Worm (Caenorhabditis elegans) whole organism, L4 larva: ENCODE measurements around the gene lgc-26.

Experiments
- ama-1 ChIP-seq: fragments of 150-350 bp; optimal IDR thresholded peaks from 2 replicates; lab custom pipeline; 2014; ENCODE audit warnings: inconsistent platforms, mixed read lengths
- gei-8 ChIP-seq: fragments of 200-800 bp; sonication (Bioruptor generic); optimal IDR thresholded peaks from 2 replicates; lab custom pipeline; 2018; ENCODE audit warnings: mild to moderate bottlenecking, missing genetic modification characterization, missing compliant biosample characterization
- hlh-30 ChIP-seq: sonication (generic microtip); optimal IDR thresholded peaks from 2 replicates; lab custom pipeline; 2017; ENCODE audit warnings: antibody characterized with exemption, mild to moderate bottlenecking, missing genetic modification characterization, missing compliant biosample characterization; ENCODE audit not compliant: insufficient read depth
- lin-13 ChIP-seq: fragments of 150-350 bp; optimal IDR thresholded peaks from 2 replicates; lab custom pipeline; 2014; ENCODE audit warnings: missing biosample characterization, missing genetic modification reagents, missing genetic modification characterization
- lin-39 ChIP-seq: fragments of 150-350 bp; optimal IDR thresholded peaks from 2 replicates; lab custom pipeline; 2014; ENCODE audit warnings: missing biosample characterization, missing genetic modification reagents, missing genetic modification characterization
- lir-3 ChIP-seq: sonication (generic microtip); optimal IDR thresholded peaks from 2 replicates; lab custom pipeline; 2016; ENCODE audit warnings: mild to moderate bottlenecking, missing genetic modification characterization, missing compliant biosample characterization
- madf-9 ChIP-seq: fragments of 200-800 bp; sonication (Bioruptor generic); conservative IDR thresholded peaks from 2 replicates; pipeline ENCODE4 v1.3.6; 2022; ENCODE audit warnings: missing genetic modification reagents, missing genetic modification characterization, missing compliant biosample characterization
- nhr-10 ChIP-seq: fragments of 150-350 bp; optimal IDR thresholded peaks from 2 replicates; lab custom pipeline; 2014; ENCODE audit warnings: missing biosample characterization, missing genetic modification characterization
- nhr-102 ChIP-seq: sonication (generic microtip); optimal IDR thresholded peaks from 2 replicates; lab custom pipeline; 2016; ENCODE audit warnings: mild to moderate bottlenecking, missing genetic modification characterization, moderate library complexity, missing compliant biosample characterization
- nhr-11 ChIP-seq: fragments of 150-350 bp; optimal IDR thresholded peaks from 2 replicates; lab custom pipeline; 2014; ENCODE audit warnings: missing biosample characterization, missing genetic modification characterization
- nhr-237 ChIP-seq: sonication (generic microtip); optimal IDR thresholded peaks from 2 replicates; lab custom pipeline; 2017; ENCODE audit warnings: missing biosample characterization, missing genetic modification characterization
- unc-62 ChIP-seq, 3 experiments: fragments of 150-350 bp in 1 of 3; sonication (generic microtip); optimal IDR thresholded peaks in 2 of 3; peaks in 1 of 3; 1 replicate in 1 of 3; 2 replicates in 2 of 3; lab custom pipeline; 2014 to 2017; ENCODE audit warnings: missing biosample characterization in 3 of 3, missing genetic modification characterization in 3 of 3, missing genetic modification reagents in 3 of 3, missing genotype in 1 of 3
- ztf-11 ChIP-seq: fragments of 150-350 bp; optimal IDR thresholded peaks from 2 replicates; lab custom pipeline; 2014; ENCODE audit warnings: missing biosample characterization, missing genetic modification characterization

DNA sequence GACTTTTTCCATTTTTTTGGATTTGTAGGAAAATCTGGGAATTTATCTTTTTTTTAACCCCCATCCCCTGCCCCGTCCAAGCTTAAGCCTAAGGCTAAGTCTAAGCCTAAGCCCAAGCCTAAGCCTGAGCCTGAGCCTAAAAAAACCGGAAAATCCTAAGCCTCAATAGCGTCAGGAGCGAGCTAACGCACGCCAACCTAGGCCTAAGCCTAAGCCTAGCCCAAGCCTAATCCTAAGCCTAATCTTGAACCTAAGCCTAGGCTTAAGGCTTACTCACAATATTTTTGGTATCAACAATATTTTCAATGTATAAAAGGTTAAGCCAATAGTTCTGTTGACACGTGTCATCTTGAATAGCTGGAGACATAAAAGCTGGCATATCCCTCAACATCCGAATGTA is 19.5 kb upstream of the lgc-26 start:
- no peak for TF ChIP-seq nhr-10 (tag; lab: Kevin White, UChicago)
- no peak for TF ChIP-seq lir-3 (tag; lab: Kevin White, UChicago)
- no peak for TF ChIP-seq hlh-30 (tag; lab: Kevin White, UChicago)
- no peak for TF ChIP-seq madf-9 (GFP tag; lab: Robert Waterston, UW)
- TF ChIP-seq unc-62 (GFP tag; optimal IDR thresholded peaks at IDR 0.05 in 1 of 2; lab: Kevin White, UChicago) = no peak
- TF ChIP-seq unc-62 (tag; optimal IDR thresholded peaks at IDR 0.05; lab: Kevin White, UChicago) = no peak
- TF ChIP-seq gei-8 = no peak
- TF ChIP-seq nhr-102 = no peak
- TF ChIP-seq nhr-11 (tag; lab: Kevin White, UChicago) = no peak
- no peak for TF ChIP-seq ztf-11 (tag; lab: Kevin White, UChicago)
- TF ChIP-seq lin-13 (GFP tag; lab: Kevin White, UChicago) = no peak
- no peak for TF ChIP-seq ama-1 (lab: Kevin White, UChicago)
- TF ChIP-seq lin-39 (tag; lab: Kevin White, UChicago) = no peak
- TF ChIP-seq nhr-237 (tag; lab: Kevin White, UChicago) = no peak
